Worm (Caenorhabditis elegans) whole organism, L1 larva: ENCODE data around the gene madf-3.

Source experiments
- C16A3.4 ChIP-seq: fragments of 150-350 bp; optimal IDR thresholded peaks from 2 replicates; lab custom pipeline; 2014; ENCODE audit warnings: missing biosample characterization, missing genetic modification characterization
- Y116A8C.19 ChIP-seq: sonication (generic microtip); optimal IDR thresholded peaks from 2 replicates; lab custom pipeline; 2016; ENCODE audit warnings: missing compliant biosample characterization, missing genetic modification characterization, borderline replicate concordance
- aha-1 ChIP-seq: fragments of 150-350 bp; optimal IDR thresholded peaks from 2 replicates; lab custom pipeline; 2014; ENCODE audit warnings: missing biosample characterization, missing genetic modification characterization
- aly-2 ChIP-seq: fragments of 150-350 bp; optimal IDR thresholded peaks from 2 replicates; lab custom pipeline; 2014; ENCODE audit warnings: missing biosample characterization, missing genetic modification characterization
- ama-1 ChIP-seq: fragments of 150-350 bp; optimal IDR thresholded peaks from 2 replicates; lab custom pipeline; 2014
- blmp-1 ChIP-seq: fragments of 150-350 bp; optimal IDR thresholded peaks from 2 replicates; lab custom pipeline; 2014; ENCODE audit warnings: missing biosample characterization, missing genetic modification characterization
- ceh-63 ChIP-seq: fragments of 200-800 bp; sonication (Bioruptor generic); optimal IDR thresholded peaks from 2 replicates; lab custom pipeline; 2018; ENCODE audit warnings: mild to moderate bottlenecking, missing genetic modification characterization, missing compliant biosample characterization
- ceh-88 ChIP-seq: fragments of 200-800 bp; sonication (Bioruptor generic); IDR thresholded peaks from 2 replicates; pipeline ENCODE4 v1.3.6; 2022; ENCODE audit warnings: missing genetic modification characterization, missing compliant biosample characterization
- ces-1 ChIP-seq: fragments of 150-350 bp; optimal IDR thresholded peaks from 2 replicates; lab custom pipeline; 2014; ENCODE audit warnings: missing biosample characterization, missing genetic modification reagents, missing genetic modification characterization
- dpl-1 ChIP-seq, 3 experiments: fragments of 150-350 bp in 2 of 3; sonication (generic microtip) in 1 of 3; optimal IDR thresholded peaks; 2 replicates each; lab custom pipeline; 2014 to 2017; ENCODE audit warnings: missing biosample characterization in 3 of 3, missing genetic modification characterization in 3 of 3, missing genetic modification reagents in 3 of 3
- efl-1 ChIP-seq, 4 experiments: fragments of 150-350 bp; optimal IDR thresholded peaks in 3 of 4; peaks in 1 of 4; 1 replicate in 1 of 4; 2 replicates in 3 of 4; lab custom pipeline; 2014; ENCODE audit warnings: missing biosample characterization in 2 of 4, missing genetic modification characterization in 2 of 4, missing genetic modification reagents in 2 of 4
- efl-3 ChIP-seq: fragments of 200-800 bp; sonication (Bioruptor generic); optimal IDR thresholded peaks from 2 replicates; lab custom pipeline; 2018; ENCODE audit warnings: mild to moderate bottlenecking, missing genetic modification characterization, missing compliant biosample characterization
- egl-27 ChIP-seq, 2 experiments: fragments of 150-350 bp in 1 of 2; sonication (generic microtip); optimal IDR thresholded peaks; 3 replicates each; lab custom pipeline; 2017 to 2018; ENCODE audit warnings: missing biosample characterization in 2 of 2, missing genetic modification characterization in 2 of 2, missing genetic modification reagents in 2 of 2
- elt-3 ChIP-seq, 6 experiments: fragments of 150-350 bp in 1 of 6; sonication (generic microtip); optimal IDR thresholded peaks; 2 replicates each; lab custom pipeline; 2017 to 2018; ENCODE audit warnings: missing biosample characterization in 6 of 6, missing genetic modification characterization in 6 of 6, inconsistent platforms in 1 of 6
- fkh-8 ChIP-seq: sonication (generic microtip); optimal IDR thresholded peaks from 2 replicates; lab custom pipeline; 2016; ENCODE audit warnings: mild to moderate bottlenecking, missing genetic modification characterization, missing compliant biosample characterization
- fos-1 ChIP-seq: fragments of 150-350 bp; optimal IDR thresholded peaks from 2 replicates; lab custom pipeline; 2014; ENCODE audit warnings: missing biosample characterization, missing genetic modification characterization
- grh-1 ChIP-seq: fragments of 200-800 bp; sonication (Bioruptor generic); IDR thresholded peaks from 2 replicates; pipeline ENCODE4 v1.3.6; 2022; ENCODE audit warnings: missing genetic modification reagents, missing genetic modification characterization, missing compliant biosample characterization
- hpl-2 ChIP-seq: fragments of 150-350 bp; optimal IDR thresholded peaks from 2 replicates; lab custom pipeline; 2014; ENCODE audit warnings: missing biosample characterization, missing genetic modification reagents, missing genetic modification characterization
- irx-1 ChIP-seq: sonication (generic microtip); optimal IDR thresholded peaks from 2 replicates; lab custom pipeline; 2016; ENCODE audit warnings: missing genetic modification characterization, missing compliant biosample characterization
- isw-1 ChIP-seq: fragments of 200-800 bp; sonication (Bioruptor generic); IDR thresholded peaks from 2 replicates; pipeline ENCODE4 v1.3.6; 2022; ENCODE audit warnings: missing genetic modification characterization, missing compliant biosample characterization
- jun-1 ChIP-seq: fragments of 150-350 bp; optimal IDR thresholded peaks from 2 replicates; lab custom pipeline; 2014; ENCODE audit warnings: missing biosample characterization, missing genetic modification reagents, missing genetic modification characterization
- lin-14 ChIP-seq: fragments of 200-800 bp; sonication (Bioruptor generic); optimal IDR thresholded peaks from 2 replicates; lab custom pipeline; 2018; ENCODE audit warnings: mild to moderate bottlenecking, missing genetic modification characterization, moderate library complexity, missing compliant biosample characterization
- lin-15B ChIP-seq: fragments of 150-350 bp; sonication (generic microtip); optimal IDR thresholded peaks from 3 replicates; lab custom pipeline; 2014; ENCODE audit warnings: missing biosample characterization, missing genetic modification characterization
- lir-3 ChIP-seq: sonication (generic microtip); optimal IDR thresholded peaks from 2 replicates; lab custom pipeline; 2016; ENCODE audit warnings: mild to moderate bottlenecking, missing genetic modification characterization, moderate library complexity, missing compliant biosample characterization; ENCODE audit not compliant: poor library complexity
- mab-9 ChIP-seq: fragments of 200-800 bp; sonication (Bioruptor generic); IDR thresholded peaks from 2 replicates; pipeline ENCODE4 v1.3.6; 2022; ENCODE audit warnings: missing genetic modification reagents, missing genetic modification characterization, missing compliant biosample characterization
- nhr-11 ChIP-seq: fragments of 150-350 bp; optimal IDR thresholded peaks from 2 replicates; lab custom pipeline; 2014; ENCODE audit warnings: missing biosample characterization, missing genetic modification characterization
- nhr-12 ChIP-seq: sonication (generic microtip); optimal IDR thresholded peaks from 2 replicates; lab custom pipeline; 2017; ENCODE audit warnings: missing biosample characterization, missing genetic modification characterization
- nhr-20 ChIP-seq: sonication (generic microtip); optimal IDR thresholded peaks from 2 replicates; lab custom pipeline; 2016; ENCODE audit warnings: mild to moderate bottlenecking, missing genetic modification characterization, missing compliant biosample characterization
- nhr-237 ChIP-seq: fragments of 150-350 bp; optimal IDR thresholded peaks from 2 replicates; lab custom pipeline; 2014; ENCODE audit warnings: missing biosample characterization, missing genetic modification characterization
- nhr-47 ChIP-seq: sonication (generic microtip); optimal IDR thresholded peaks from 2 replicates; lab custom pipeline; 2016; ENCODE audit warnings: mild to moderate bottlenecking, missing genetic modification characterization, moderate library complexity, missing compliant biosample characterization
- nhr-77 ChIP-seq: fragments of 150-350 bp; optimal IDR thresholded peaks from 2 replicates; lab custom pipeline; 2014; ENCODE audit warnings: missing biosample characterization, missing genetic modification characterization
- nhr-84 ChIP-seq: sonication (generic microtip); optimal IDR thresholded peaks from 2 replicates; lab custom pipeline; 2017; ENCODE audit warnings: missing biosample characterization, missing genetic modification characterization
- nhr-85 ChIP-seq: sonication (generic microtip); peaks from one replicate; lab custom pipeline; 2016; ENCODE audit warnings: missing genetic modification characterization, inconsistent platforms, missing compliant biosample characterization
- nhr-90 ChIP-seq: sonication (generic microtip); optimal IDR thresholded peaks from 2 replicates; lab custom pipeline; 2016; ENCODE audit warnings: mild to moderate bottlenecking, missing genetic modification characterization, missing compliant biosample characterization; ENCODE audit not compliant: poor library complexity
- pag-3 ChIP-seq: sonication (generic microtip); optimal IDR thresholded peaks from 2 replicates; lab custom pipeline; 2017; ENCODE audit warnings: missing genetic modification characterization, mild to moderate bottlenecking, missing compliant biosample characterization, antibody characterized with exemption, borderline replicate concordance; ENCODE audit not compliant: insufficient read depth
- snu-23 ChIP-seq: sonication (generic microtip); optimal IDR thresholded peaks from 2 replicates; lab custom pipeline; 2016; ENCODE audit warnings: missing genetic modification characterization, missing compliant biosample characterization
- sox-4 ChIP-seq: sonication (generic microtip); optimal IDR thresholded peaks from 2 replicates; lab custom pipeline; 2016; ENCODE audit warnings: missing genetic modification characterization, missing compliant biosample characterization
- swsn-7 ChIP-seq: sonication (generic microtip); optimal IDR thresholded peaks from 2 replicates; lab custom pipeline; 2016; ENCODE audit warnings: missing genetic modification characterization, missing compliant biosample characterization
- tbx-2 ChIP-seq: sonication (generic microtip); optimal IDR thresholded peaks from 2 replicates; lab custom pipeline; 2016; ENCODE audit warnings: missing genetic modification characterization, missing compliant biosample characterization
- tlp-1 ChIP-seq: fragments of 150-350 bp; optimal IDR thresholded peaks from 2 replicates; lab custom pipeline; 2014; ENCODE audit warnings: missing biosample characterization, missing genetic modification characterization
- unc-86 ChIP-seq: sonication (generic microtip); optimal IDR thresholded peaks from 2 replicates; lab custom pipeline; 2016; ENCODE audit warnings: missing genetic modification characterization, missing compliant biosample characterization
- unc-98 ChIP-seq: fragments of 200-800 bp; sonication (Bioruptor generic); IDR thresholded peaks from 2 replicates; pipeline ENCODE4 v1.3.6; 2022; ENCODE audit warnings: missing genetic modification characterization, missing compliant biosample characterization
- vab-15 ChIP-seq: sonication (generic microtip); optimal IDR thresholded peaks from 2 replicates; lab custom pipeline; 2017; ENCODE audit warnings: missing genotype, mild to moderate bottlenecking, missing genetic modification characterization, missing compliant biosample characterization
- zip-4 ChIP-seq: fragments of 200-800 bp; sonication (Bioruptor generic); optimal IDR thresholded peaks from 2 replicates; lab custom pipeline; 2018; ENCODE audit warnings: mild to moderate bottlenecking, missing genetic modification characterization, moderate library complexity, missing compliant biosample characterization
- ztf-11 ChIP-seq, 2 experiments: sonication (generic microtip); optimal IDR thresholded peaks; 2 replicates each; lab custom pipeline; 2016 to 2017; ENCODE audit warnings: missing genetic modification characterization in 2 of 2, missing biosample characterization in 1 of 2, missing compliant biosample characterization in 1 of 2

Gene madf-3

DNA sequence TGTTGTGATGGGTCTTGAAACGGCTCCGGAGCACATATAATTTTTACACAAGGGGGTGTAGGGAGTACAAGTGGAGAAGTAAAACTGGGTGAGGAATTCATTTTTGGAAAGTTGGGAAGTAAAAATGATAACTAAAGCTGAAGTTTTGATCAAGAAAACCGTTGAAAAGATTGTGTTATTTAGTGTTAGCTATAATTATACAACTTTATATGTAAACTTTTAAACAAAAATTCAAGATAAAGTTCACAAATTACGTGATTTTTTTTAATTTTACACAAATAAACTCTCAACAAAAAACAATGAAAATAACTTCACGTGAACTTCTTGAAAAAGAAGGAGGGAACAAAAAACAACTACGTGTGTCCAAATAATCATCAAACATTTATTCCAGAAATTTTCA, 20.7 kb downstream of the madf-3 start, which contains the start of the genes H20J04.7 and H20J04.1:
Gene H20J04.7, minus strand, starts transcription at position 101 of the 400 bp plus-strand sequence.
Gene H20J04.1, plus strand, starts transcription at position 397 of the 400 bp plus-strand sequence.
- no peak for TF ChIP-seq aly-2 (tag; lab: Kevin White, UChicago)
- no peak for TF ChIP-seq nhr-77 (tag; lab: Kevin White, UChicago)
- TF ChIP-seq lir-3 = no peak
- no peak for TF ChIP-seq vab-15
- no peak for TF ChIP-seq isw-1
- TF ChIP-seq ces-1 (GFP tag; lab: Kevin White, UChicago) = no peak
- no peak for TF ChIP-seq nhr-12
- no peak for TF ChIP-seq tbx-2
- TF ChIP-seq elt-3 (tag; optimal IDR thresholded peaks at IDR 0.05; lab: Kevin White, UChicago) = no peak
- no peak for TF ChIP-seq ztf-11 (tag; optimal IDR thresholded peaks at IDR 0.05; lab: Kevin White, UChicago)
- TF ChIP-seq sox-4 (tag; lab: Kevin White, UChicago) = no peak
- no peak for TF ChIP-seq nhr-84
- TF ChIP-seq nhr-237 (tag; lab: Kevin White, UChicago) = no peak
- no peak for TF ChIP-seq C16A3.4 (tag; lab: Kevin White, UChicago)
- TF ChIP-seq zip-4 = no peak

DNA sequence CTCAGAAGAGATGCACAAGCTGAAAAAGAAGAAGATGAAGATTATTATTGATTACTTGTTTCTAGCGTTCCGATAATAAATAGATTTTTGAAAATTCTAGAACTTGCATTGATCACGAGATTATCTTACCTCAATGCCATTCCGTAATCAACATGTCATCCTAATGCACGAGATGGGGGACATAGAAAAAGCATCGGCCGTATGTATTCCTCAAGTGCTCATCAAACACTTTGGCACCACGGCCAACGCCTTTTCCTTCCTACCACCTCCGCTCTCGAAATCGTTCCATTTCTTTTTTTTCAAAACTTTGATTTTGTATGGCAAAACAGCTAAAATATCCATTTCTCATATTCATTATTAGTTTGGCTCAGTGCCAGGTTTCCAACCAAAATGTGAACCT, 24.2 kb downstream of the madf-3 start, which contains the start of gene lat-2:
Gene lat-2, plus strand, starts transcription at position 301 of the 400 bp plus-strand sequence.
- TF ChIP-seq nhr-20 (tag; lab: Kevin White, UChicago) = no peak
- no peak for TF ChIP-seq tlp-1
- TF ChIP-seq efl-3 = no peak

DNA sequence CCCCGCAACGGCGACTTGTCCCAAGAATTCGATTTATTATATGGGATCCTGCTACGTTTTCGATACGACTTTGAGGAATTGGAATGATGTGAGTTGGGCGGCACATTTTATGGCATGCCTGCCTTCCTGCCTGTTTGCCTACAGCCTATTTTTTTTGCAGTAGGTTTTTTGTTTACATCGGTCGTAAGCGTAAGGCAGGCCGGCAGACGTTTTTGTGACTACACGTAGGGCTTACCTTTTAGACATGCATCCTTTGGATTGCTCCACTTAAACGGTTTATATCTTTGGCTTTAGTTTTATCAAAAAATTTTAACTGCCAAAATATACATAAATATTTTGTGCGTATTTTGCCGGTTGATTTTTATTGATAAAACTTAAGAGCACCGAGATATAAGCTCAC, 24.7 kb downstream of the madf-3 start:
- TF ChIP-seq unc-86 (tag; lab: Kevin White, UChicago) = no peak
- TF ChIP-seq fos-1 (tag; lab: Kevin White, UChicago) = no peak
- no peak for TF ChIP-seq efl-1 (optimal IDR thresholded peaks at IDR 0.05; lab: Kevin White, UChicago)
- peak in 1 of 2 experiments; percentile 4 for TF ChIP-seq efl-1 (GFP tag; optimal IDR thresholded peaks at IDR 0.05 in 1 of 2; lab: Kevin White, UChicago)

DNA sequence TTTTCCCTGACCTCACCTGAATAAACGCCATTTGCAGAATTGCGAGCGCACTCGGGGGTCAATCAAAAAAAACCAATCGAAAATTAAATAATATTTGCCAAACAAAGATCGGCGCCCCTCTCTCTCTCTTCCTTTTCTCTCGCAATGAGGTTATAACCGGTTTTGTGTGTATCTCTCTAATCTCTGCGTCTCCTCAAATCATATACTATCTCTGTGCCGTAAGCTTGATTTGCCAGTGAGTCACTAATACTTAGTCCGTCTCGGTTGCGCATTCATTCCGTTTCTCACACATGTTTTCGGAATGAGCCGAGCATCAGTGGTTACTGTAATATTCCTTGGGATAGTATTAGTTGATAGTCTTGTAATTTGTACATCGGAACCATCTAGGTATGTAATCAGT, 27.5 kb downstream of the madf-3 start:
- TF ChIP-seq nhr-20 (tag; lab: Kevin White, UChicago) = peak; percentile 1
- no peak for TF ChIP-seq zip-4
- no peak for TF ChIP-seq ceh-63
- TF ChIP-seq egl-27 (tag; optimal IDR thresholded peaks at IDR 0.05; lab: Kevin White, UChicago) = no peak
- TF ChIP-seq C16A3.4 (tag; lab: Kevin White, UChicago) = no peak
- TF ChIP-seq mab-9 (GFP tag; lab: Robert Waterston, UW) = no peak
- no peak for TF ChIP-seq snu-23 (GFP tag; lab: Kevin White, UChicago)
- TF ChIP-seq efl-1 (optimal IDR thresholded peaks at IDR 0.05; lab: Kevin White, UChicago) = no peak
- TF ChIP-seq efl-1 (GFP tag; optimal IDR thresholded peaks at IDR 0.05 in 1 of 2; lab: Kevin White, UChicago) = peak in 1 of 2 experiments; percentile 87
- no peak for TF ChIP-seq fkh-8 (tag; lab: Kevin White, UChicago)
- TF ChIP-seq ces-1 (GFP tag; lab: Kevin White, UChicago) = no peak
- TF ChIP-seq grh-1 (GFP tag; lab: Robert Waterston, UW) = peak; percentile 96
- TF ChIP-seq pag-3 (tag; lab: Kevin White, UChicago) = no peak
- TF ChIP-seq lin-15B (tag; lab: Kevin White, UChicago) = no peak
- TF ChIP-seq jun-1 (tag; lab: Kevin White, UChicago) = peak; percentile 4
- TF ChIP-seq swsn-7 (tag; lab: Kevin White, UChicago) = no peak
- TF ChIP-seq nhr-237 (tag; lab: Kevin White, UChicago) = no peak
- no peak for TF ChIP-seq Y116A8C.19 (tag; lab: Kevin White, UChicago)
- TF ChIP-seq ztf-11 (tag; optimal IDR thresholded peaks at IDR 0.05; lab: Kevin White, UChicago) = no peak
- no peak for TF ChIP-seq nhr-84
- no peak for TF ChIP-seq ceh-88 (GFP tag; lab: Robert Waterston, UW)
- TF ChIP-seq blmp-1 = no peak
- no peak for TF ChIP-seq ama-1 (lab: Kevin White, UChicago)
- no peak for TF ChIP-seq sox-4 (tag; lab: Kevin White, UChicago)
- no peak for TF ChIP-seq nhr-90 (tag; lab: Kevin White, UChicago)
- TF ChIP-seq nhr-11 = no peak
- no peak for TF ChIP-seq isw-1
- TF ChIP-seq tlp-1 = no peak
- no peak for TF ChIP-seq dpl-1 (GFP tag; optimal IDR thresholded peaks at IDR 0.05; lab: Kevin White, UChicago)
- peak; percentile 48 for TF ChIP-seq lin-14 (GFP tag; lab: Kevin White, UChicago)
- TF ChIP-seq aly-2 (tag; lab: Kevin White, UChicago) = no peak
- TF ChIP-seq aha-1 (tag; lab: Kevin White, UChicago) = no peak
- TF ChIP-seq vab-15 = no peak
- TF ChIP-seq nhr-47 (tag; lab: Kevin White, UChicago) = no peak
- no peak for TF ChIP-seq nhr-77 (tag; lab: Kevin White, UChicago)
- peak; percentile 63 for TF ChIP-seq nhr-85 (tag; lab: Kevin White, UChicago)
- TF ChIP-seq hpl-2 (GFP tag; lab: Kevin White, UChicago) = no peak
- TF ChIP-seq irx-1 (tag; lab: Kevin White, UChicago) = no peak
- TF ChIP-seq unc-98 (GFP tag; lab: Robert Waterston, UW) = no peak
